ENCODE assay signal across 4 fruit fly cellular contexts in the genomic region with DNA sequence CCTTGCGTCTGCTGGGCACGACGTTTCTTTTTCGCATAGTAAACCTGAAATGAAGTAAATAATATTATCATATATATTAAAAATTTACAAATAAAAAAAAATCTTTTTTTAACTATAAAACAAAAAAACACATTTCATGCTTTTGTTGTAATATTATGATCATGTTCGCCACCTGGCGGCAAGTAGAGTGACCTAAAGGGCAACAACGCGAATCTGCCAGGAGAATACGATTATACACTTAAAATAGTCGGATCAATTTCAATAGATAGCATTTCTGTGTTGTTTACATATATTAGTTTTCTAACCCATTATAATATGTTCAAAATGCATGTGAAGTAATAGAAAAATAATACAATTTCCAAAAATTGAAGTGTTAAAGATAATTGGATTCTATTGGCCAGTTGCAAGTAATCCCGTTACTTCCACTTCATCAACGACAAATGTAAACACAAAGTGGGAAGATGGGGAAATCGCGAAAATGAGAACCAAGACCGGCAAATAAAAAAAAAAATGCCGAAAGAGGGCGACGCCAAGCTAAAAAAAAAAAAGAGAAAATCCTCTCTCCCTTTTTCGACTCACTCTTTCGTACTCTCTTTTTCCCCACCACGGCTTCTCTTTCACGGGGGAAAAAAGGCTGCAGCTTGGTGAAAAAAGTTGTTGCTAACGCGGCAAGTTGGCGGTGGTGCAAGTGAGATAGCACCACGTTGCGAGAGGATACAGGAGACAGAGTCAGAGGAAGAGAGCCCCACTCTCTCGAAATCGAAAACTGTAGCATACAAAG.
A peak's percentile ranks its signal among the peaks of the same experiment; 100 is the strongest.
TF ChIP-seq lines count a peak whose summit lies in the region.

No protein-coding gene starts in this region.

- TF ChIP-seq CTCF in whole organism, embryonic (GFP tag; optimal IDR thresholded peaks at IDR 0.05; lab: Kevin White, UChicago), result peak; percentile 81

TF ChIP-seq in whole organism, embryonic, 481 proteins besides CTCF, POLR2A, EP300 and RAD21:
- TF ChIP-seq Drgx (GFP tag; IDR thresholded peaks at IDR 0.05; lab: Robert Waterston, UW) (peak; percentile 57), sqz (GFP tag; optimal IDR thresholded peaks at IDR 0.05; lab: Kevin White, UChicago) (peak; percentile 59), CG14965 (GFP tag; optimal IDR thresholded peaks at IDR 0.05; lab: Kevin White, UChicago; ENCODE audit: borderline replicate concordance) (peak; percentile 54), CG1832 (GFP tag; optimal IDR thresholded peaks at IDR 0.05; lab: Kevin White, UChicago) (peak; percentile 33), grau (tag; optimal IDR thresholded peaks at IDR 0.05; lab: Kevin White, UChicago) (no peak), Hr39 (optimal IDR thresholded peaks at IDR 0.05; lab: Kevin White, UChicago) (no peak), sima (GFP tag; optimal IDR thresholded peaks at IDR 0.05; lab: Kevin White, UChicago) (no peak), CG14710 (tag; optimal IDR thresholded peaks at IDR 0.05; lab: Kevin White, UChicago) (no peak), wek (GFP tag; optimal IDR thresholded peaks at IDR 0.05; lab: Kevin White, UChicago) (no peak), PHDP (tag; optimal IDR thresholded peaks at IDR 0.05; lab: Kevin White, UChicago) (no peak), Trl (optimal IDR thresholded peaks at IDR 0.05; lab: Kevin White, UChicago) (peak; percentile 65 to 75), Trl (GFP tag; optimal IDR thresholded peaks at IDR 0.05; lab: Kevin White, UChicago) (no peak), tll (GFP tag; optimal IDR thresholded peaks at IDR 0.05; lab: Kevin White, UChicago) (no peak), CG3163 (GFP tag; optimal IDR thresholded peaks at IDR 0.05; lab: Kevin White, UChicago) (peak; percentile 90), tx (GFP tag; optimal IDR thresholded peaks at IDR 0.05; lab: Kevin White, UChicago) (no peak), CG2199 (GFP tag; IDR thresholded peaks at IDR 0.05; lab: Robert Waterston, UW) (no peak), CG10979 (tag; optimal IDR thresholded peaks at IDR 0.05; lab: Kevin White, UChicago) (peak; percentile 76), nom (GFP tag; optimal IDR thresholded peaks at IDR 0.05; lab: Kevin White, UChicago) (peak; percentile 42)

TF ChIP-seq in whole organism, prepupa, 60 proteins besides CTCF, POLR2A, EP300 and RAD21 (continues in another document):
- TF ChIP-seq Gug (GFP tag; IDR thresholded peaks at IDR 0.05; lab: Robert Waterston, UW) (no peak), CG3919 (GFP tag; optimal IDR thresholded peaks at IDR 0.05; lab: Kevin White, UChicago) (no peak), CG6163 (GFP tag; IDR thresholded peaks at IDR 0.05; lab: Robert Waterston, UW) (peak; percentile 43; the same call in 2 of the 3 replicates), salr (GFP tag; optimal IDR thresholded peaks at IDR 0.05; lab: Kevin White, UChicago) (no peak), CG11294 (GFP tag; IDR thresholded peaks at IDR 0.05; lab: Robert Waterston, UW) (no peak), lz (GFP tag; optimal IDR thresholded peaks at IDR 0.05; lab: Kevin White, UChicago) (no peak), fd85E (GFP tag; optimal IDR thresholded peaks at IDR 0.05; lab: Kevin White, UChicago) (no peak), fkh (GFP tag; optimal IDR thresholded peaks at IDR 0.05; lab: Kevin White, UChicago) (no peak), Ets96B (tag; optimal IDR thresholded peaks at IDR 0.05; lab: Kevin White, UChicago) (no peak), Hr39 (GFP tag; optimal IDR thresholded peaks at IDR 0.05; lab: Kevin White, UChicago) (no peak), Eip78C (GFP tag; lab: Kevin White, UChicago) (peak; percentile 54), CG6854 (GFP tag; optimal IDR thresholded peaks at IDR 0.05; lab: Kevin White, UChicago) (peak; percentile 6), Lpt (GFP tag; optimal IDR thresholded peaks at IDR 0.05; lab: Kevin White, UChicago) (peak; percentile 24), svp (GFP tag; lab: Kevin White, UChicago) (peak; percentile 47), CG6792 (GFP tag; optimal IDR thresholded peaks at IDR 0.05; lab: Kevin White, UChicago) (no peak), CG1621 (tag; optimal IDR thresholded peaks at IDR 0.05; lab: Kevin White, UChicago) (no peak), Blimp-1 (GFP tag; optimal IDR thresholded peaks at IDR 0.05; lab: Kevin White, UChicago) (no peak), dac (GFP tag; optimal IDR thresholded peaks at IDR 0.05; lab: Kevin White, UChicago) (no peak), CG9139 (GFP tag; optimal IDR thresholded peaks at IDR 0.05; lab: Kevin White, UChicago) (no peak), Hr4 (GFP tag; optimal IDR thresholded peaks at IDR 0.05; lab: Kevin White, UChicago) (peak; percentile 4), achi (GFP tag; optimal IDR thresholded peaks at IDR 0.05; lab: Kevin White, UChicago) (no peak), CG10631 (GFP tag; optimal IDR thresholded peaks at IDR 0.05; lab: Kevin White, UChicago) (no peak), CG8632 (GFP tag; optimal IDR thresholded peaks at IDR 0.05; lab: Kevin White, UChicago) (no peak)

TF ChIP-seq in whole organism, pupa, 21 proteins besides CTCF, POLR2A, EP300 and RAD21:
- no peak for TF ChIP-seq Pif1B (GFP tag; optimal IDR thresholded peaks at IDR 0.05; lab: Kevin White, UChicago)
- TF ChIP-seq EcR (GFP tag; optimal IDR thresholded peaks at IDR 0.05; lab: Kevin White, UChicago), result peak; percentile 44
- TF ChIP-seq CG9948 (tag; optimal IDR thresholded peaks at IDR 0.05; lab: Kevin White, UChicago), result no peak
- TF ChIP-seq CG12605 (GFP tag; IDR thresholded peaks at IDR 0.05; lab: Robert Waterston, UW), result 0 out of 2 replicates have a peak, but pooled peaks have one; percentile 31
- TF ChIP-seq Pif1A (GFP tag; optimal IDR thresholded peaks at IDR 0.05; lab: Kevin White, UChicago), result peak; percentile 29
- peak; percentile 49; the same call in 1 of the 3 replicates for TF ChIP-seq CG4496 (GFP tag; IDR thresholded peaks at IDR 0.05; lab: Robert Waterston, UW)
- peak; percentile 28; the same call in 1 of the 3 replicates for TF ChIP-seq fd96Ca (GFP tag; IDR thresholded peaks at IDR 0.05; lab: Robert Waterston, UW)

TF ChIP-seq in whole organism, wandering third instar larva, 38 proteins besides CTCF, POLR2A, EP300 and RAD21:
- peak; percentile 3 for TF ChIP-seq fru (GFP tag; optimal IDR thresholded peaks at IDR 0.05; lab: Kevin White, UChicago)
- peak; percentile 19 for TF ChIP-seq Dif (GFP tag; optimal IDR thresholded peaks at IDR 0.05; lab: Kevin White, UChicago; ENCODE audit: partially characterized antibody)
- TF ChIP-seq Myc (optimal IDR thresholded peaks at IDR 0.05; lab: Kevin White, UChicago), result no peak
- TF ChIP-seq dl (GFP tag; optimal IDR thresholded peaks at IDR 0.05; lab: Kevin White, UChicago; ENCODE audit: insufficient read depth in 1 of 2, partially characterized antibody in 2 of 2), result peak in 1 of 2 experiments; percentile 11

Comparison
In these comparisons a context has a peak if more than half of its experiments do, and no peak if none do; other contexts are left out.
1. Of the 7 proteins assayed by ChIP-seq in both whole organism, embryonic and whole organism, prepupa: peak only in whole organism, embryonic: none; only in whole organism, prepupa: CG6854 and Lpt; in both: none; in neither: 5.